Fruit fly (Drosophila melanogaster) whole organism, prepupa: ENCODE results near the gene CG12259.
"Not testable (repeated sequence)": the region's sequence is repeated elsewhere in the genome, so short reads cannot be mapped to it uniquely, and the experiment has no call there.

ENCODE experiments used
- Blimp-1 ChIP-seq: fragments of 200-800 bp; sonication (Bioruptor generic); optimal IDR thresholded peaks from 3 replicates; lab custom pipeline; 2017; ENCODE audit warnings: missing biosample characterization, missing genetic modification characterization, mild to moderate bottlenecking, moderate library complexity, missing genetic modification reagents
- CG10631 ChIP-seq: fragments of 200-800 bp; sonication (Bioruptor generic); optimal IDR thresholded peaks from 2 replicates; lab custom pipeline; 2016; ENCODE audit warnings: missing biosample characterization, missing genetic modification characterization
- CG10669 ChIP-seq: fragments of 200-800 bp; sonication (Bioruptor generic); optimal IDR thresholded peaks from 3 replicates; lab custom pipeline; 2018; ENCODE audit warnings: missing biosample characterization, mild to moderate bottlenecking, missing genetic modification characterization, moderate library complexity
- CG15336 ChIP-seq: fragments of 200-800 bp; sonication (Bioruptor generic); IDR thresholded peaks from 2 replicates; pipeline ENCODE4 v1.3.6; 2022; ENCODE audit warnings: missing biosample characterization, missing genetic modification characterization
- CG4318 ChIP-seq: fragments of 200-800 bp; sonication (Bioruptor generic); optimal IDR thresholded peaks from 3 replicates; lab custom pipeline; 2017; ENCODE audit warnings: missing biosample characterization, mild to moderate bottlenecking, missing genetic modification characterization
- CG6792 ChIP-seq: fragments of 200-800 bp; sonication (Bioruptor generic); optimal IDR thresholded peaks from 3 replicates; lab custom pipeline; 2016; ENCODE audit warnings: missing biosample characterization, missing genetic modification characterization
- Hr38 ChIP-seq: sonication (Bioruptor generic); optimal IDR thresholded peaks from 2 replicates; lab custom pipeline; 2016; ENCODE audit warnings: missing biosample characterization, missing genetic modification characterization
- OdsH ChIP-seq: fragments of 200-800 bp; sonication (Bioruptor generic); optimal IDR thresholded peaks from 3 replicates; lab custom pipeline; 2016; ENCODE audit warnings: missing biosample characterization, missing genetic modification characterization
- achi ChIP-seq: fragments of 200-800 bp; sonication (Bioruptor generic); optimal IDR thresholded peaks from 3 replicates; lab custom pipeline; 2016; ENCODE audit warnings: missing biosample characterization, missing genetic modification characterization
- cyc ChIP-seq: fragments of 200-800 bp; sonication (Bioruptor generic); optimal IDR thresholded peaks from 3 replicates; lab custom pipeline; 2016; ENCODE audit warnings: missing biosample characterization, missing genetic modification characterization
- svp ChIP-seq: fragments of 200-800 bp; sonication (Bioruptor generic); peaks from one replicate; lab custom pipeline; 2016; ENCODE audit warnings: missing biosample characterization, missing genetic modification characterization

- not testable (repeated sequence) for TF ChIP-seq achi (GFP tag; lab: Kevin White, UChicago); Hr38 (GFP tag; lab: Kevin White, UChicago); Blimp-1 (GFP tag; lab: Kevin White, UChicago); CG15336; CG4318; CG10631; CG10669; cyc (GFP tag; lab: Kevin White, UChicago); svp (GFP tag; lab: Kevin White, UChicago); OdsH (GFP tag; lab: Kevin White, UChicago); CG6792 (GFP tag; lab: Kevin White, UChicago)
These were observed 42.2 kb upstream of the CG12259 start, which contains the start of the genes CG31131 and CG4849 for dm6 chr3R:27963119-27963518.
